Worm (Caenorhabditis elegans): ENCODE data around the gene Y42A5A.1.
A peak's percentile ranks its signal among the peaks of the same experiment; 100 is the strongest.

The Y42A5A.1 gene

DNA sequence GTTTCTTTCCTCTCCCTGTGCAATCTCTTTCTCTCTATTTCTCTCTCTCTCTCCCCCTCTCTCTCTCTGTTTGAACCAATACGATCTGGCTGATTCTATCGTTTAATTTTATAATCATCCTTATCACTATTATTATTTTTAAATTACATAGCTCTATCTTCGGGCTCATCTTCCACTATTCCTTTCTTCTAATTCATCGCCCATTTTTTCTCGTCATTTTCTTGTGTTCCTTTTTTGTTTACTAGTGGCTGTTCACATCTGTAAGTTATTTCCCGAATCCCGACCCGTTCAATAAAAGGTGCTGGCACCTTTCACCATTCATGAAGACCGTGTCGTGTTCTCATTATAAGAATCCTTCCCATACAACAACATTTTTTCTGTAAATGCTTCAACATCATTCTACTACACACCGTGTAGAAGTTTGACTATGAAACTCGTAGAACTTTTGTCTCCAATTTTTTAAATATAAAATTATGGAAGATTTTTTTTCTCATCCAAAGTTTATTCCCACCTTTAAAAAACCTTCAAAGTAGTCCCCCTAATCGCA is 30.5 kb downstream of the Y42A5A.1 start (continued):
- no peak for TF ChIP-seq hif-1 (tag; optimal IDR thresholded peaks at IDR 0.05)
- TF ChIP-seq skn-1 (tag; optimal IDR thresholded peaks at IDR 0.05) = no peak
- peak; percentile 5 for TF ChIP-seq dve-1 (tag; optimal IDR thresholded peaks at IDR 0.05; ENCODE audit: insufficient read depth)
- TF ChIP-seq daf-16 (GFP tag; optimal IDR thresholded peaks at IDR 0.05) = peak in 1 of 2 experiments; percentile 14
- peak; percentile 28 for TF ChIP-seq daf-16 (tag; optimal IDR thresholded peaks at IDR 0.05)
- TF ChIP-seq ztf-7 (tag; optimal IDR thresholded peaks at IDR 0.05) = no peak
- TF ChIP-seq F37D6.2 (tag; optimal IDR thresholded peaks at IDR 0.05) = no peak
- no peak for TF ChIP-seq lim-7 (GFP tag; IDR thresholded peaks at IDR 0.05)
- peak; percentile 35; the same call in 1 of the 2 replicates for TF ChIP-seq lin-38 (GFP tag; IDR thresholded peaks at IDR 0.05)
- TF ChIP-seq T20F7.1 (GFP tag; optimal IDR thresholded peaks at IDR 0.05) = peak; percentile 32
- no peak for TF ChIP-seq madf-5 (GFP tag; IDR thresholded peaks at IDR 0.05)
- TF ChIP-seq mep-1 (tag; optimal IDR thresholded peaks at IDR 0.05) = no peak
- TF ChIP-seq fos-1 (tag; optimal IDR thresholded peaks at IDR 0.05) = no peak
- TF ChIP-seq aha-1 (tag) = peak; percentile 84
- TF ChIP-seq nhr-77 (tag; optimal IDR thresholded peaks at IDR 0.05) = peak; percentile 31
- no peak for TF ChIP-seq zfp-2 (tag; optimal IDR thresholded peaks at IDR 0.05)
- TF ChIP-seq lin-15B (tag; optimal IDR thresholded peaks at IDR 0.05) = no peak
- no peak for TF ChIP-seq jun-1 (tag; optimal IDR thresholded peaks at IDR 0.05)
- TF ChIP-seq hlh-30 (tag; optimal IDR thresholded peaks at IDR 0.05; ENCODE audit: insufficient read depth) = no peak
- no peak for TF ChIP-seq nhr-237 (tag; optimal IDR thresholded peaks at IDR 0.05)
- TF ChIP-seq spr-3 (GFP tag; optimal IDR thresholded peaks at IDR 0.05) = no peak
- TF ChIP-seq dmd-6 (GFP tag; IDR thresholded peaks at IDR 0.05) = no peak
- TF ChIP-seq mdt-29 (GFP tag; IDR thresholded peaks at IDR 0.05) = no peak
- TF ChIP-seq T26A8.4 (GFP tag; IDR thresholded peaks at IDR 0.05) = 0 out of 2 replicates have a peak, but pooled peaks have one; percentile 42
- TF ChIP-seq Y5F2A.4 (GFP tag; optimal IDR thresholded peaks at IDR 0.05) = no peak
- TF ChIP-seq nhr-10 (tag; optimal IDR thresholded peaks at IDR 0.05) = no peak
- peak; percentile 23 for TF ChIP-seq mes-2 (tag; optimal IDR thresholded peaks at IDR 0.05; ENCODE audit: poor library complexity, severe bottlenecking)
- TF ChIP-seq ZK337.2 (GFP tag; IDR thresholded peaks at IDR 0.05) = no peak

DNA sequence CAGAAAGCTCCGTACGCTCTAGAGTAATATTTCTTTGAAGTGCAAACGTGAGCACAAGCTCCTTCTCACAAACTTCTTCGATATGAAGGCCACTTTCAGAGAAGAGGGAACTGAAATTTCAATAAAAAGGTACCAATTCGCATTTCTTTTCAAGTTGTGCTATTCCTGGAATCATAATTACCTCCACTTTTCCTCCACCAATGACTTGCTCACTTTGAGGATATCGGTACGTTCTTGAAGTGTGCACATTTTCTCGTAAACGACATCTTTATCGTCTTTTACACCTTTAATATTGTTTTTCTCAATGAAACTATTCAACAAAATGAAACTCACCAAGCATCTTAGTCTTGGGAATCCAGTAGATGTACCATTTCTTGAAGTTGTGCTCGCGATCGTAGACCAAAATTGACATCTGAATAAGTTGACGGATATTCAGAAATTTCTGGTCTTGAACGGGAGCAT is 31.6 kb downstream of the Y42A5A.1 start, which contains the start of gene scb-1:
scb-1 (minus strand) TSS at position 412 of the 462 bp plus-strand sequence.
- TF ChIP-seq nhr-28 (tag; optimal IDR thresholded peaks at IDR 0.05) (no peak), ceh-20 (GFP tag; IDR thresholded peaks at IDR 0.05) (no peak), ceh-82 (tag; optimal IDR thresholded peaks at IDR 0.05) (no peak), ztf-11 (tag; optimal IDR thresholded peaks at IDR 0.05) (no peak), sdz-12 (GFP tag; optimal IDR thresholded peaks at IDR 0.05) (no peak), lin-1 (GFP tag; IDR thresholded peaks at IDR 0.05) (no peak), unc-39 (tag; optimal IDR thresholded peaks at IDR 0.05) (no peak), mdt-29 (GFP tag; IDR thresholded peaks at IDR 0.05) (0 out of 2 replicates have a peak, but pooled peaks have one; percentile 20), zip-2 (tag; optimal IDR thresholded peaks at IDR 0.05) (peak; percentile 34), aha-1 (tag) (peak; percentile 52), F10B5.3 (tag; optimal IDR thresholded peaks at IDR 0.05) (no peak), T26A8.4 (GFP tag; IDR thresholded peaks at IDR 0.05) (peak; percentile 30; the same call in 1 of the 2 replicates), mdl-1 (tag; optimal IDR thresholded peaks at IDR 0.05) (no peak), rbr-2 (tag; optimal IDR thresholded peaks at IDR 0.05) (peak; percentile 1), mep-1 (tag; optimal IDR thresholded peaks at IDR 0.05) (peak; percentile 0), cey-2 (tag; optimal IDR thresholded peaks at IDR 0.05; ENCODE audit: borderline replicate concordance, insufficient read depth) (no peak), lin-38 (GFP tag; IDR thresholded peaks at IDR 0.05) (0 out of 2 replicates have a peak, but pooled peaks have one; percentile 5), nhr-76 (tag; optimal IDR thresholded peaks at IDR 0.05) (no peak), zfp-2 (tag; optimal IDR thresholded peaks at IDR 0.05) (no peak), nhr-111 (GFP tag; optimal IDR thresholded peaks at IDR 0.05) (peak; percentile 38), arid-1 (GFP tag; conservative IDR thresholded peaks at IDR 0.05) (no peak), ctbp-1 (GFP tag; IDR thresholded peaks at IDR 0.05) (0 out of 2 replicates have a peak, but pooled peaks have one; percentile 28), D1046.2 (GFP tag; IDR thresholded peaks at IDR 0.05) (no peak), snpc-4 (tag; optimal IDR thresholded peaks at IDR 0.05) (no peak)
